Worm (Caenorhabditis elegans) whole organism, midembryonic: ENCODE data around the gene timp-1.

Experiments
- cog-1 ChIP-seq: sonication (generic microtip); optimal IDR thresholded peaks from 2 replicates; lab custom pipeline; 2016; ENCODE audit warnings: missing genetic modification characterization, missing compliant biosample characterization
- flt-1 ChIP-seq: fragments of 200-800 bp; sonication (Bioruptor generic); IDR thresholded peaks from 2 replicates; pipeline ENCODE4 v1.3.6; 2022; ENCODE audit warnings: missing genetic modification characterization, missing compliant biosample characterization
- klf-2 ChIP-seq: fragments of 200-800 bp; sonication (Bioruptor generic); conservative IDR thresholded peaks from 2 replicates; pipeline ENCODE4 v1.3.6; 2022; ENCODE audit warnings: missing genetic modification reagents, missing genetic modification characterization, missing compliant biosample characterization
- med-1 ChIP-seq: sonication (generic microtip); optimal IDR thresholded peaks from 2 replicates; lab custom pipeline; 2017; ENCODE audit warnings: missing genetic modification characterization, mild to moderate bottlenecking, missing compliant biosample characterization, antibody characterized with exemption, missing genetic modification reagents; ENCODE audit not compliant: insufficient read depth
- ref-1 ChIP-seq: fragments of 200-800 bp; sonication (Bioruptor generic); conservative IDR thresholded peaks from 2 replicates; pipeline ENCODE4 v1.3.6; 2022; ENCODE audit warnings: missing genetic modification reagents, missing genetic modification characterization, missing compliant biosample characterization
- ztf-23 ChIP-seq: fragments of 200-800 bp; sonication (Bioruptor generic); IDR thresholded peaks from 2 replicates; pipeline ENCODE4 v1.3.6; 2022; ENCODE audit warnings: missing genetic modification reagents, missing genetic modification characterization, missing compliant biosample characterization

DNA sequence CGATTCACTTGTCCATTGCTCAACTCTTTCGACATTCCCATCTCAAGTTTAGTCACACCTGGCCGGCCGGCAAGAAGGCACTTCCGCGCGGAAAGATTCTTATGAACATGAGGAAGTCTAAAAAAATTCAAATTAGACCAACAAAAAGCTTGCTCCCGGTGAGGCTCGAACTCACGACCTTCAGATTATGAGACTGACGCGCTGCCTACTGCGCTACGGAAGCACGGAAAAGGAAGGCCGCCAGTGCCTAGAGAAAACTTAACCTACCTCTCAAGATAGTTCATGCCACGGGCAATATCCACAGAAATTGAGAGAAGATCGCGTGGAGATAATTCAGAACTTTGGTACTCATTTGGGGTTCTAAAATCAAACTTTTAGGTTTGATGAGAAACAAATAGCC is 23.0 kb downstream of the timp-1 start:
- TF ChIP-seq cog-1 (no peak), flt-1 (peak; percentile 60; the same call in 1 of the 2 replicates), med-1 (no peak), ztf-23 (GFP tag; lab: Robert Waterston, UW) (peak; percentile 70; the same call in 1 of the 2 replicates), ref-1 (no peak), klf-2 (no peak)
